Fruit fly (Drosophila melanogaster) whole organism, embryonic: ENCODE measurements around the gene mahe.

Source experiments
- CG11723 ChIP-seq: fragments of 200-800 bp; sonication (Bioruptor generic); optimal IDR thresholded peaks from 2 replicates; lab custom pipeline; 2017; ENCODE audit warnings: missing biosample characterization, mild to moderate bottlenecking, missing genetic modification characterization
- CG17186 ChIP-seq: fragments of 200-800 bp; sonication (Bioruptor generic); optimal IDR thresholded peaks from 3 replicates; lab custom pipeline; 2017; ENCODE audit warnings: missing biosample characterization, missing genetic modification reagents, missing genetic modification characterization
- CG7556 ChIP-seq: fragments of 200-800 bp; sonication (Bioruptor generic); optimal IDR thresholded peaks from 2 replicates; lab custom pipeline; 2017; ENCODE audit warnings: missing biosample characterization, mild to moderate bottlenecking, missing genetic modification characterization
- CG8281 ChIP-seq: fragments of 200-800 bp; sonication (Bioruptor generic); optimal IDR thresholded peaks from 2 replicates; lab custom pipeline; 2018; ENCODE audit warnings: missing biosample characterization, mild to moderate bottlenecking, missing genetic modification characterization, moderate library complexity
- CHES-1-like ChIP-seq: fragments of 200-800 bp; sonication (Bioruptor generic); optimal IDR thresholded peaks from 2 replicates; lab custom pipeline; 2016; ENCODE audit warnings: missing biosample characterization, missing genetic modification characterization
- Drgx ChIP-seq: fragments of 200-800 bp; sonication (Bioruptor generic); IDR thresholded peaks from 2 replicates; pipeline ENCODE4 v1.3.6; 2022; ENCODE audit warnings: missing biosample characterization, missing genetic modification characterization
- E2f1 ChIP-seq: fragments of 200-800 bp; sonication (Bioruptor generic); IDR thresholded peaks from 2 replicates; pipeline ENCODE4 v1.3.6; 2022; ENCODE audit warnings: missing biosample characterization, missing genetic modification characterization
- Pdp1 ChIP-seq, 2 experiments: fragments of 200-800 bp; sonication (Bioruptor generic); optimal IDR thresholded peaks; 3 replicates each; lab custom pipeline; 2016; ENCODE audit warnings: missing biosample characterization in 2 of 2, missing genetic modification characterization in 2 of 2, mild to moderate bottlenecking in 1 of 2, moderate library complexity in 1 of 2
- bcd ChIP-seq: fragments of 200-800 bp; sonication (Bioruptor generic); optimal IDR thresholded peaks from 2 replicates; lab custom pipeline; 2017; ENCODE audit warnings: missing biosample characterization, mild to moderate bottlenecking, missing genetic modification characterization
- repo ChIP-seq: fragments of 200-800 bp; sonication (Bioruptor generic); optimal IDR thresholded peaks from 2 replicates; lab custom pipeline; 2016; ENCODE audit warnings: missing biosample characterization, missing genetic modification characterization
- scrt ChIP-seq: fragments of 200-800 bp; sonication (Bioruptor generic); optimal IDR thresholded peaks from 2 replicates; lab custom pipeline; 2018; ENCODE audit warnings: missing biosample characterization, mild to moderate bottlenecking, missing genetic modification characterization, moderate library complexity
- zen ChIP-seq: fragments of 200-800 bp; sonication (Bioruptor generic); optimal IDR thresholded peaks from 3 replicates; lab custom pipeline; 2018; ENCODE audit warnings: missing biosample characterization, mild to moderate bottlenecking, missing genetic modification characterization, moderate library complexity

DNA sequence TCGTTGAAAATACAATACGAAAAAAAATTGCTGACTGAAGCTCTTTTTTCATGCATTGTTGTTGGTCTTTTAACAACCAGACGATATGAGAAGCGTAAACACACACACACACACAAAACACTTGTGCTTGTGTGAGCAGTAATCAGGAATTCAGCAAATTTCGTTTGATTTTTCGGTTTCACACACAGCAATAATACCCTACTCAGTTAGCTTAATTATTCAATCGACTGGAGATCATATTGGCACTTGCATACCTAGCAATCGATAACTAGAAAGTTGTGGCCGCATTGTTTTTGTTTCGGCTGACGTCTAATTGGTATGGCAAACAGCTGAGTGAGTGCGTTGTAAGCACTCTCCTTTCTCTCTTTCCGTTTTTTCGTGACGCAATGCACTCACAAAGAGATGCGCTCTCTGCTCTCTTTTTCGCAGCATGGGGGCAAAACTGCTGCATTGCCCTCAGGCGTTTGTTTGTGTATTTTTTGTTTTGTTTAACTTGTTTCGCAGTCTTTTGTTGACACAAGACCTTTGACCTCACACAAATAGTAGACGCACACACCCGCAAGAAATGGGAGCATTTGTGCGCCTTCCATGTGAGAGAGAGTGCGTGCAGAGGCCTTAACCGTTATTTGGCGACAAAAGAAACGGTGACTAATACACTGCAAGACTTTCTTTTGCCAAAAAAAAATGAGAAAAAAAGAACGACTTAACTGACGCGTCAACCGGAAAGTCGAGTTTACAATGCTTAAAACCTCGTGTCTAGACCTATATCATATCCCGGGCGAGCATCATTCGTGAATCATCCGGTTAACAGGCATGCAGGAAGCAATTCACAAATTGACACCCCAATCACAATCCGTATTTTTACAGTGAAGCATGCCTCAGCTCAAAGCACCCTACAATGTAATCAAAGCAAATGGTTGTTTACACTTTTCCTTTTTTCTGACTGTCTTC is 13.9 kb upstream of the mahe start:
- TF ChIP-seq Drgx (GFP tag; lab: Robert Waterston, UW), result peak; percentile 62
- no peak for TF ChIP-seq CG8281
- no peak for TF ChIP-seq repo (GFP tag; lab: Kevin White, UChicago)
- no peak for TF ChIP-seq CG7556 (GFP tag; lab: Kevin White, UChicago)
- TF ChIP-seq bcd (GFP tag; lab: Kevin White, UChicago), result no peak
- no peak for TF ChIP-seq scrt (GFP tag; lab: Kevin White, UChicago)
- no peak for TF ChIP-seq CG11723
- no peak for TF ChIP-seq CHES-1-like (GFP tag; lab: Kevin White, UChicago)
- 0 out of 2 replicates have a peak, but pooled peaks have one; percentile 26 for TF ChIP-seq E2f1
- no peak for TF ChIP-seq zen (tag; lab: Kevin White, UChicago)
- TF ChIP-seq Pdp1 (GFP tag; optimal IDR thresholded peaks at IDR 0.05; lab: Kevin White, UChicago), result peak in 1 of 2 experiments; percentile 93
- no peak for TF ChIP-seq CG17186 (GFP tag; lab: Kevin White, UChicago)
